Fruit fly (Drosophila melanogaster): Measurements from ENCODE around the gene Sgs7.

Gene Sgs7

DNA sequence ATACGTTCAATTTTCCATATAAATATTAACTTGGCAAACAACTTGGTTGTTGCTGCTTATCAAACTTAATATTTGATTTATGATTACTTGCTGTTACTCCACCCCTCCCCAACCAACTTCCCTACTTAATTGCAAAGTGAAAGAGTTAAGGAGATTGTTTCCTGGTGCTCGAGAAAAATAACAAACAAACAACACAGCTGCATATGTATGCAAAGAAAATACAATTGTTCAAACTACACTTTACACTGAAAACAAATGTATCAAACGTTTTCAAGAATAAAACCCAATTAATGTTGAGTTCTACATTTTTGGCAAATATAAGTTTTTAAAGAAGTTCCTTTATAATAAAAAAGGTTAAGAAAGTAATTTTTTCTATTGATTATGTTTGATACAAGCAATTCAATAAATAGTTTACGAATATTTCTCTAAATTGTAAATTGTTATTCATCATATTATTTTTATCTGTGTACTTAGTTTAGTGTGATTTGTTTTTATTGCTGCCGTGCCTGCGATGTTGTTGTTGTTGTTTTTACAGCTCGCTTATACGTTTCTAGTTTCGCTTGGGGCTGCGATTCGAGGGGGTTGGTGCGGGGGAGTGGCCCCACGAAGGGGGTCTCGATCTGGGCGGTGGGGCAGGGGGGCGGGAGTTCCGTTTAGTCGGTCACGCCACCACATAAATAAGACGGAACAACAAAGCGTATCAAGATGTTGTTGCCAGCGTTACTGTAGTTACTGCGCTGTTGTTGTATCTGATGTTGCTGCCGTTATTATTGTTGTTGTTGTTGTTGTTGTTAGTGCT is 46.2 kb downstream of the Sgs7 start (continued):
- TF ChIP-seq CG10431 (GFP tag; optimal IDR thresholded peaks at IDR 0.05), result peak; percentile 31
- no peak for TF ChIP-seq br (optimal IDR thresholded peaks at IDR 0.05)
- no peak for TF ChIP-seq ato (GFP tag; IDR thresholded peaks at IDR 0.05; ENCODE audit: partially characterized antibody)
- no peak for TF ChIP-seq CG30431 (GFP tag; optimal IDR thresholded peaks at IDR 0.05)
- TF ChIP-seq sc (optimal IDR thresholded peaks at IDR 0.05), result no peak
- peak; percentile 71 for TF ChIP-seq sc (GFP tag; optimal IDR thresholded peaks at IDR 0.05)
- no peak for TF ChIP-seq CG10959 (GFP tag; IDR thresholded peaks at IDR 0.05)
- TF ChIP-seq CG12769 (tag; optimal IDR thresholded peaks at IDR 0.05), result peak; percentile 61
- TF ChIP-seq Dbx (GFP tag; IDR thresholded peaks at IDR 0.05), result peak; percentile 67
- no peak for TF ChIP-seq pros (GFP tag; optimal IDR thresholded peaks at IDR 0.05)
- peak; percentile 64 for TF ChIP-seq Nf-YB (GFP tag; optimal IDR thresholded peaks at IDR 0.05)
- TF ChIP-seq Side (GFP tag; optimal IDR thresholded peaks at IDR 0.05), result peak; percentile 20
- 0 out of 2 replicates have a peak, but pooled peaks have one; percentile 12 for TF ChIP-seq Oaz (GFP tag; IDR thresholded peaks at IDR 0.05)
- no peak for TF ChIP-seq CG3065 (GFP tag; optimal IDR thresholded peaks at IDR 0.05)
- TF ChIP-seq Med (GFP tag), result peak; percentile 85
- peak in 1 of 3 experiments; percentile 85 for TF ChIP-seq lola (GFP tag; optimal IDR thresholded peaks at IDR 0.05)
- TF ChIP-seq tup (GFP tag; optimal IDR thresholded peaks at IDR 0.05), result no peak
- peak; percentile 83 for TF ChIP-seq unpg (GFP tag; optimal IDR thresholded peaks at IDR 0.05)
- peak; percentile 5 for TF ChIP-seq CG7786 (GFP tag; optimal IDR thresholded peaks at IDR 0.05)
- TF ChIP-seq CG2889 (GFP tag; IDR thresholded peaks at IDR 0.05), result no peak
- no peak for TF ChIP-seq CG11560 (tag; IDR thresholded peaks at IDR 0.05)
- peak; percentile 57; the same call in 2 of the 3 replicates for TF ChIP-seq ase (GFP tag; IDR thresholded peaks at IDR 0.05)
- peak; percentile 80 for TF ChIP-seq CG6175 (GFP tag; IDR thresholded peaks at IDR 0.05)
- no peak for TF ChIP-seq schlank (tag; optimal IDR thresholded peaks at IDR 0.05)
- no peak for TF ChIP-seq gcm2 (GFP tag; optimal IDR thresholded peaks at IDR 0.05)
- TF ChIP-seq CG4820 (GFP tag; optimal IDR thresholded peaks at IDR 0.05), result peak; percentile 70
- peak; percentile 55 for TF ChIP-seq pho (GFP tag; optimal IDR thresholded peaks at IDR 0.05)
- TF ChIP-seq usp (GFP tag; optimal IDR thresholded peaks at IDR 0.05), result no peak
- no peak for TF ChIP-seq ken (GFP tag; IDR thresholded peaks at IDR 0.05)
- peak; percentile 88 for TF ChIP-seq CG7839 (tag; optimal IDR thresholded peaks at IDR 0.05)
- TF ChIP-seq CG8944 (GFP tag; optimal IDR thresholded peaks at IDR 0.05), result peak; percentile 16
- TF ChIP-seq Lpt (GFP tag; optimal IDR thresholded peaks at IDR 0.05), result no peak
- peak; percentile 72 for TF ChIP-seq slbo (GFP tag; IDR thresholded peaks at IDR 0.05)
- TF ChIP-seq CoRest (tag; optimal IDR thresholded peaks at IDR 0.05), result peak; percentile 87
- TF ChIP-seq al (GFP tag; IDR thresholded peaks at IDR 0.05), result no peak
- no peak for TF ChIP-seq seq (GFP tag; IDR thresholded peaks at IDR 0.05)
- TF ChIP-seq emc (GFP tag; optimal IDR thresholded peaks at IDR 0.05), result no peak
- peak; percentile 23 for TF ChIP-seq chn (GFP tag; optimal IDR thresholded peaks at IDR 0.05)
- TF ChIP-seq CG12071 (GFP tag; optimal IDR thresholded peaks at IDR 0.05), result peak; percentile 18
- TF ChIP-seq insv (GFP tag; optimal IDR thresholded peaks at IDR 0.05), result no peak
- TF ChIP-seq Doc3 (GFP tag; IDR thresholded peaks at IDR 0.05; ENCODE audit: partially characterized antibody), result no peak
- TF ChIP-seq crol (GFP tag; IDR thresholded peaks at IDR 0.05), result peak; percentile 99
- TF ChIP-seq ewg (GFP tag; optimal IDR thresholded peaks at IDR 0.05), result peak; percentile 62
- TF ChIP-seq tx (GFP tag; optimal IDR thresholded peaks at IDR 0.05), result peak; percentile 16
- TF ChIP-seq kni (GFP tag; optimal IDR thresholded peaks at IDR 0.05), result peak; percentile 11
- TF ChIP-seq odd (GFP tag; optimal IDR thresholded peaks at IDR 0.05), result peak; percentile 72
- no peak for TF ChIP-seq CG5953 (GFP tag; IDR thresholded peaks at IDR 0.05)
- peak; percentile 72 for TF ChIP-seq Hmr (GFP tag; optimal IDR thresholded peaks at IDR 0.05)
- peak; percentile 86 for TF ChIP-seq PHDP (tag; optimal IDR thresholded peaks at IDR 0.05)
- no peak for TF ChIP-seq CG10274 (GFP tag; optimal IDR thresholded peaks at IDR 0.05)
